Worm (Caenorhabditis elegans) whole organism, young adult: ENCODE data around the gene F07C4.10.

Source experiments
- C06A6.2 ChIP-seq: fragments of 200-800 bp; sonication (Bioruptor generic); conservative IDR thresholded peaks from 2 replicates; pipeline ENCODE4 v1.3.6; 2022; ENCODE audit warnings: missing genetic modification characterization, missing compliant biosample characterization
- F22D6.2 ChIP-seq: sonication (generic microtip); optimal IDR thresholded peaks from 2 replicates; lab custom pipeline; 2016; ENCODE audit warnings: mild to moderate bottlenecking, missing genetic modification characterization, missing compliant biosample characterization
- F37B4.10 ChIP-seq: fragments of 200-800 bp; sonication (Bioruptor generic); IDR thresholded peaks from 2 replicates; pipeline ENCODE4 v1.3.6; 2022; ENCODE audit warnings: missing genetic modification characterization, missing compliant biosample characterization
- F39B2.1 ChIP-seq: fragments of 200-800 bp; sonication (Bioruptor generic); IDR thresholded peaks from 2 replicates; pipeline ENCODE4 v1.3.6; 2022; ENCODE audit warnings: missing genetic modification reagents, missing genetic modification characterization, missing compliant biosample characterization
- F49E8.2 ChIP-seq: sonication (generic microtip); optimal IDR thresholded peaks from 3 replicates; lab custom pipeline; 2017; ENCODE audit warnings: missing genetic modification characterization, mild to moderate bottlenecking, missing compliant biosample characterization, antibody characterized with exemption, moderate library complexity; ENCODE audit not compliant: insufficient read depth
- F52B5.7 ChIP-seq: sonication (generic microtip); optimal IDR thresholded peaks from 2 replicates; lab custom pipeline; 2016; ENCODE audit warnings: mild to moderate bottlenecking, missing genetic modification characterization, missing compliant biosample characterization
- F57A8.1 ChIP-seq: fragments of 200-800 bp; sonication (Bioruptor generic); optimal IDR thresholded peaks from 2 replicates; lab custom pipeline; 2018; ENCODE audit warnings: mild to moderate bottlenecking, missing genetic modification characterization, moderate library complexity, missing compliant biosample characterization
- F57C9.4 ChIP-seq: sonication (generic microtip); optimal IDR thresholded peaks from 2 replicates; lab custom pipeline; 2017; ENCODE audit warnings: mild to moderate bottlenecking, missing genetic modification characterization, missing compliant biosample characterization
- Y53G8AR.9 ChIP-seq: fragments of 200-800 bp; sonication (Bioruptor generic); conservative IDR thresholded peaks from 2 replicates; pipeline ENCODE4 v1.3.6; 2022; ENCODE audit warnings: missing genetic modification reagents, missing genetic modification characterization, missing compliant biosample characterization
- akir-1 ChIP-seq: fragments of 200-800 bp; sonication (Bioruptor generic); optimal IDR thresholded peaks from 2 replicates; lab custom pipeline; 2018; ENCODE audit warnings: mild to moderate bottlenecking, missing genetic modification characterization, moderate library complexity, missing compliant biosample characterization
- ama-1 ChIP-seq, 3 experiments: fragments of 150-350 bp in 1 of 3; sonication (generic microtip) in 2 of 3; optimal IDR thresholded peaks; 2 replicates each; lab custom pipeline; 2014 to 2018; ENCODE audit warnings: missing biosample characterization in 2 of 3, missing genetic modification characterization in 2 of 3, missing genetic modification reagents in 2 of 3
- aptf-2 ChIP-seq: fragments of 200-800 bp; sonication (Bioruptor generic); conservative IDR thresholded peaks from 2 replicates; pipeline ENCODE4 v1.3.6; 2022; ENCODE audit warnings: missing genetic modification reagents, missing genetic modification characterization, missing compliant biosample characterization
- athp-1 ChIP-seq: sonication (generic microtip); optimal IDR thresholded peaks from 2 replicates; lab custom pipeline; 2017; ENCODE audit warnings: mild to moderate bottlenecking, missing genetic modification characterization, missing compliant biosample characterization
- attf-3 ChIP-seq: fragments of 200-800 bp; sonication (Bioruptor generic); conservative IDR thresholded peaks from 2 replicates; pipeline ENCODE4 v1.3.6; 2022; ENCODE audit warnings: missing genetic modification reagents, missing genetic modification characterization, missing compliant biosample characterization
- attf-5 ChIP-seq: fragments of 200-800 bp; sonication (Bioruptor generic); optimal IDR thresholded peaks from 2 replicates; lab custom pipeline; 2018; ENCODE audit warnings: mild to moderate bottlenecking, missing genetic modification characterization, missing compliant biosample characterization
- attf-6 ChIP-seq: fragments of 200-800 bp; sonication (Bioruptor generic); IDR thresholded peaks from 2 replicates; pipeline ENCODE4 v1.3.6; 2022; ENCODE audit warnings: missing genetic modification reagents, missing genetic modification characterization, missing compliant biosample characterization
- bed-2 ChIP-seq: fragments of 200-800 bp; sonication (Bioruptor generic); IDR thresholded peaks from 2 replicates; pipeline ENCODE4 v1.3.6; 2022; ENCODE audit warnings: missing genetic modification reagents, missing genetic modification characterization, missing compliant biosample characterization
- cebp-1 ChIP-seq, 2 experiments: fragments of 200-800 bp in 1 of 2; sonication (Bioruptor generic) in 1 of 2; sonication (generic microtip) in 1 of 2; IDR thresholded peaks in 1 of 2; optimal IDR thresholded peaks in 1 of 2; 2 replicates each; pipeline versions ENCODE4 v1.3.6 to Lab custom; 2017 to 2022; ENCODE audit warnings: missing compliant biosample characterization in 2 of 2, missing genetic modification characterization in 2 of 2, mild to moderate bottlenecking in 1 of 2, missing genetic modification reagents in 1 of 2, moderate library complexity in 1 of 2
- ceh-27 ChIP-seq: fragments of 200-800 bp; sonication (Bioruptor generic); optimal IDR thresholded peaks from 2 replicates; lab custom pipeline; 2018; ENCODE audit warnings: mild to moderate bottlenecking, missing genetic modification characterization, moderate library complexity, missing compliant biosample characterization
- chd-7 ChIP-seq: sonication (generic microtip); optimal IDR thresholded peaks from 2 replicates; lab custom pipeline; 2016; ENCODE audit warnings: mild to moderate bottlenecking, missing genetic modification characterization, moderate library complexity, missing compliant biosample characterization
- hmg-1.2 ChIP-seq: fragments of 200-800 bp; sonication (Bioruptor generic); IDR thresholded peaks from 2 replicates; pipeline ENCODE4 v1.3.6; 2022; ENCODE audit warnings: missing genetic modification reagents, missing genetic modification characterization, missing compliant biosample characterization
- hmg-20 ChIP-seq: fragments of 200-800 bp; sonication (Bioruptor generic); IDR thresholded peaks from 2 replicates; pipeline ENCODE4 v1.3.6; 2022; ENCODE audit warnings: missing genetic modification reagents, missing genetic modification characterization, missing compliant biosample characterization
- let-526 ChIP-seq: fragments of 200-800 bp; sonication (Bioruptor generic); IDR thresholded peaks from 2 replicates; pipeline ENCODE4 v1.3.6; 2022; ENCODE audit warnings: missing genetic modification reagents, missing genetic modification characterization, missing compliant biosample characterization
- lin-54 ChIP-seq: fragments of 200-800 bp; sonication (Bioruptor generic); optimal IDR thresholded peaks from 2 replicates; lab custom pipeline; 2018; ENCODE audit warnings: mild to moderate bottlenecking, missing genetic modification characterization, missing compliant biosample characterization
- madf-8 ChIP-seq: fragments of 200-800 bp; sonication (Bioruptor generic); conservative IDR thresholded peaks from 2 replicates; pipeline ENCODE4 v1.3.6; 2022; ENCODE audit warnings: missing genetic modification reagents, missing genetic modification characterization, missing compliant biosample characterization
- mxl-1 ChIP-seq: sonication (generic microtip); optimal IDR thresholded peaks from 2 replicates; lab custom pipeline; 2016; ENCODE audit warnings: missing genetic modification characterization, missing compliant biosample characterization
- nfya-1 ChIP-seq: sonication (generic microtip); optimal IDR thresholded peaks from 2 replicates; lab custom pipeline; 2017; ENCODE audit warnings: antibody characterized with exemption, missing compliant biosample characterization, missing genetic modification characterization, borderline replicate concordance; ENCODE audit not compliant: insufficient read depth
- nhr-120 ChIP-seq: fragments of 200-800 bp; sonication (Bioruptor generic); IDR thresholded peaks from 2 replicates; pipeline ENCODE4 v1.3.6; 2022; ENCODE audit warnings: missing genetic modification characterization, missing compliant biosample characterization
- nhr-179 ChIP-seq: sonication (generic microtip); optimal IDR thresholded peaks from 2 replicates; lab custom pipeline; 2016; ENCODE audit warnings: mild to moderate bottlenecking, missing genetic modification characterization, missing compliant biosample characterization
- rcor-1 ChIP-seq: fragments of 200-800 bp; sonication (Bioruptor generic); IDR thresholded peaks from 2 replicates; pipeline ENCODE4 v1.3.6; 2022; ENCODE audit warnings: missing genetic modification reagents, missing genetic modification characterization, missing compliant biosample characterization
- sdz-38 ChIP-seq: sonication (generic microtip); optimal IDR thresholded peaks from 2 replicates; lab custom pipeline; 2016; ENCODE audit warnings: missing genotype, missing genetic modification characterization, missing compliant biosample characterization
- snpc-1.1 ChIP-seq: sonication (generic microtip); optimal IDR thresholded peaks from 2 replicates; lab custom pipeline; 2017; ENCODE audit warnings: missing genetic modification characterization, mild to moderate bottlenecking, missing compliant biosample characterization, antibody characterized with exemption, moderate library complexity, missing genotype, missing genetic modification reagents; ENCODE audit not compliant: insufficient read depth
- snpc-3.4 ChIP-seq: sonication (generic microtip); optimal IDR thresholded peaks from 2 replicates; lab custom pipeline; 2017; ENCODE audit warnings: missing genetic modification characterization, mild to moderate bottlenecking, missing compliant biosample characterization, antibody characterized with exemption, moderate library complexity, missing genotype, missing genetic modification reagents
- tbx-9 ChIP-seq: sonication (generic microtip); optimal IDR thresholded peaks from 2 replicates; lab custom pipeline; 2016; ENCODE audit warnings: borderline replicate concordance, missing genetic modification characterization, inconsistent platforms, missing compliant biosample characterization
- unc-130 ChIP-seq: sonication (generic microtip); optimal IDR thresholded peaks from 2 replicates; lab custom pipeline; 2016; ENCODE audit warnings: missing genetic modification reagents, missing genetic modification characterization, missing compliant biosample characterization

The F07C4.10 gene

ce11 chrV:7637801-7638200, 1.9 kb downstream of the F07C4.10 start, which contains the start of gene clec-45:
clec-45 (plus strand) TSS chrV:7638101.
- TF ChIP-seq hmg-1.2 (GFP tag; lab: Robert Waterston, UW): no peak
- TF ChIP-seq snpc-3.4 (tag; lab: Kevin White, UChicago): no peak
- TF ChIP-seq Y53G8AR.9 (GFP tag; lab: Robert Waterston, UW): no peak
- no peak for TF ChIP-seq mxl-1 (tag; lab: Kevin White, UChicago)
- TF ChIP-seq hmg-20 (GFP tag; lab: Robert Waterston, UW): no peak
- TF ChIP-seq athp-1 (tag; lab: Kevin White, UChicago): no peak
- no peak for TF ChIP-seq ceh-27 (GFP tag; lab: Kevin White, UChicago)
- no peak for TF ChIP-seq F37B4.10 (GFP tag; lab: Robert Waterston, UW)
- TF ChIP-seq attf-6 (GFP tag; lab: Robert Waterston, UW): no peak
- no peak for TF ChIP-seq rcor-1 (GFP tag; lab: Robert Waterston, UW)
- TF ChIP-seq C06A6.2 (GFP tag; lab: Robert Waterston, UW): no peak
- no peak for TF ChIP-seq F52B5.7 (tag; lab: Kevin White, UChicago)
- TF ChIP-seq lin-54 (GFP tag; lab: Kevin White, UChicago): no peak
- TF ChIP-seq nfya-1 (tag; lab: Kevin White, UChicago): no peak
- no peak for TF ChIP-seq F57C9.4 (tag; lab: Kevin White, UChicago)
- no peak for TF ChIP-seq chd-7 (tag; lab: Kevin White, UChicago)
- no peak for TF ChIP-seq F49E8.2 (tag; lab: Kevin White, UChicago)

DNA sequence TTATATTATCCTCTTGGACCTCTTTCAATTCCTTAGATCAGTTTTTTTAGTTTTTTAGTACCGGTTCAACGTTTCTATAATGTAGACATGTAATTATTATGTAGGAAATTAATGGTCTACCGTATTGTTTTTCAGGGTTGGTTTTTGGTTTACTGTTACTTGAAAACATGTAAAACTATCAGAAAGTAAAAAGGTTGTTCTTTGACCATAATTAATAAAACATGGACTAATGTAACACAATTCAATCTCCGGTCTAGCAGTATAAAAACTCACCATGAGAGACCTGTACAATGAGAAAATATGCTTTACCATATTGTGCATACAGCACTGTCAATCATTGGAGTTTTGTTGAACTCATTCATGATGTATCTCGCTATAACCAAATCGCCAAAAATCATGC, 4.2 kb downstream of the F07C4.10 start, which contains the start of gene srd-29:
TSS of gene srd-29 (plus strand) at position 301 of the 400 bp plus-strand sequence.
- no peak for TF ChIP-seq unc-130 (GFP tag; lab: Kevin White, UChicago)
- TF ChIP-seq madf-8: no peak
- TF ChIP-seq, all 124 proteins: peak for 0

- no peak for TF ChIP-seq unc-130 (GFP tag; lab: Kevin White, UChicago)
- no peak for TF ChIP-seq nhr-120 (GFP tag; lab: Robert Waterston, UW)
- TF ChIP-seq F22D6.2: no peak
These were observed 5.0 kb downstream of the F07C4.10 start, which contains the start of gene srd-31 for ce11 chrV:7634657-7635056. srd-31 (minus strand) TSS chrV:7634757.

DNA sequence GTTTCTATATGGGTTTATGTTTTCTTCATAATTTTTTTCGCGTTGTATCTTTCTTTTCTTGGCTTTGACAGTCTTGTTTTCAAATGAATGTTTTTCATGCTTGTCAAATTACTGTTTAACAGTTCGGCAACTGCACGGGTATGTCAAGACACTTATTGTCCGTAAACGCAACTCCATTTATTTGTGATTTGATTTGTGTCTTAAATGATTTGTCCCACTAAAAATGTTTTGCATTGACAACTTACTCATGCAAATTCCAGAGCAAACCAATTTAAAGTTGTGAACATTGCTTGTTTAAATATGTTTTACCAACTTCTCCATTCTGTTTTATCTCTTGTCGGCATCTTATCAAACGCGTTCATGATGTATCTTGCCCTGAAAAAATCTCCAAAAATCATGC, 8.0 kb downstream of the F07C4.10 start, which contains the start of gene srd-25:
TSS of gene srd-25 (plus strand) at position 301 of the 400 bp plus-strand sequence.
- no peak for TF ChIP-seq bed-2 (GFP tag; lab: Robert Waterston, UW)
- TF ChIP-seq ama-1 (optimal IDR thresholded peaks at IDR 0.05; lab: Kevin White, UChicago): no peak
- no peak for TF ChIP-seq ama-1 (GFP tag; optimal IDR thresholded peaks at IDR 0.05; lab: Kevin White, UChicago)
- TF ChIP-seq attf-5 (GFP tag; lab: Kevin White, UChicago): no peak
- no peak for TF ChIP-seq nhr-179 (tag; lab: Kevin White, UChicago)
- no peak for TF ChIP-seq aptf-2
- no peak for TF ChIP-seq akir-1 (GFP tag; lab: Kevin White, UChicago)
- no peak for TF ChIP-seq sdz-38 (tag; lab: Kevin White, UChicago)
- no peak for TF ChIP-seq mxl-1 (tag; lab: Kevin White, UChicago)
- TF ChIP-seq chd-7 (tag; lab: Kevin White, UChicago): no peak
- TF ChIP-seq let-526 (GFP tag; lab: Robert Waterston, UW): no peak
- TF ChIP-seq attf-3 (GFP tag; lab: Robert Waterston, UW): no peak
- TF ChIP-seq F39B2.1 (GFP tag; lab: Robert Waterston, UW): no peak
- no peak for TF ChIP-seq cebp-1 (GFP tag; IDR thresholded peaks at IDR 0.05; lab: Robert Waterston, UW)
- no peak for TF ChIP-seq cebp-1 (tag; optimal IDR thresholded peaks at IDR 0.05; lab: Kevin White, UChicago)
- no peak for TF ChIP-seq Y53G8AR.9 (GFP tag; lab: Robert Waterston, UW)
- TF ChIP-seq snpc-1.1 (tag; lab: Kevin White, UChicago): no peak
- TF ChIP-seq tbx-9 (tag; lab: Kevin White, UChicago): no peak
- TF ChIP-seq F57A8.1: no peak
